Worm (Caenorhabditis elegans) whole organism, late embryonic: ENCODE results near the gene exos-9.

Experiments used
- F13H6.1 ChIP-seq: sonication (generic microtip); optimal IDR thresholded peaks from 2 replicates; lab custom pipeline; 2016; ENCODE audit warnings: missing genetic modification characterization, missing compliant biosample characterization
- T23F11.4 ChIP-seq: fragments of 200-800 bp; sonication (Bioruptor generic); optimal IDR thresholded peaks from 2 replicates; lab custom pipeline; 2018; ENCODE audit warnings: mild to moderate bottlenecking, missing genetic modification characterization, missing compliant biosample characterization
- ama-1 ChIP-seq: fragments of 150-350 bp; optimal IDR thresholded peaks from 2 replicates; lab custom pipeline; 2014
- ceh-18 ChIP-seq: sonication (generic microtip); optimal IDR thresholded peaks from 2 replicates; lab custom pipeline; 2016; ENCODE audit warnings: missing genetic modification characterization, missing compliant biosample characterization
- ceh-19 ChIP-seq: fragments of 200-800 bp; sonication (Bioruptor generic); optimal IDR thresholded peaks from 2 replicates; lab custom pipeline; 2018; ENCODE audit warnings: mild to moderate bottlenecking, missing genetic modification characterization, missing compliant biosample characterization
- ceh-22 ChIP-seq: sonication (generic microtip); optimal IDR thresholded peaks from 2 replicates; lab custom pipeline; 2017; ENCODE audit warnings: missing biosample characterization, missing genetic modification characterization
- ceh-30 ChIP-seq: fragments of 150-350 bp; optimal IDR thresholded peaks from 2 replicates; lab custom pipeline; 2014; ENCODE audit warnings: missing biosample characterization, missing genetic modification characterization
- ceh-31 ChIP-seq: sonication (generic microtip); optimal IDR thresholded peaks from 2 replicates; lab custom pipeline; 2016; ENCODE audit warnings: missing genetic modification characterization, missing compliant biosample characterization
- ceh-45 ChIP-seq: fragments of 200-800 bp; sonication (Bioruptor generic); IDR thresholded peaks from 2 replicates; pipeline ENCODE4 v1.3.6; 2022; ENCODE audit warnings: missing genetic modification reagents, missing genetic modification characterization, missing compliant biosample characterization
- ceh-6 ChIP-seq: fragments of 200-800 bp; sonication (Bioruptor generic); optimal IDR thresholded peaks from 2 replicates; lab custom pipeline; 2018; ENCODE audit warnings: mild to moderate bottlenecking, missing genetic modification characterization, missing compliant biosample characterization
- ceh-9 ChIP-seq: sonication (generic microtip); optimal IDR thresholded peaks from 2 replicates; lab custom pipeline; 2016; ENCODE audit warnings: mild to moderate bottlenecking, missing genetic modification characterization, inconsistent platforms, missing compliant biosample characterization
- dmd-4 ChIP-seq: sonication (generic microtip); optimal IDR thresholded peaks from 2 replicates; lab custom pipeline; 2016; ENCODE audit warnings: borderline replicate concordance, missing genetic modification characterization, missing compliant biosample characterization
- dve-1 ChIP-seq: sonication (generic microtip); optimal IDR thresholded peaks from 2 replicates; lab custom pipeline; 2017; ENCODE audit warnings: antibody characterized with exemption, mild to moderate bottlenecking, missing genetic modification characterization, missing compliant biosample characterization
- elt-2 ChIP-seq: sonication (generic microtip); optimal IDR thresholded peaks from 2 replicates; lab custom pipeline; 2016; ENCODE audit warnings: missing genetic modification reagents, missing genetic modification characterization, missing compliant biosample characterization
- elt-4 ChIP-seq: sonication (generic microtip); optimal IDR thresholded peaks from 2 replicates; lab custom pipeline; 2016; ENCODE audit warnings: missing genetic modification characterization, missing compliant biosample characterization
- fax-1 ChIP-seq: sonication (generic microtip); optimal IDR thresholded peaks from 2 replicates; lab custom pipeline; 2016; ENCODE audit warnings: missing genotype, missing genetic modification characterization, missing compliant biosample characterization
- fkh-10 ChIP-seq: fragments of 150-350 bp; optimal IDR thresholded peaks from 2 replicates; lab custom pipeline; 2014; ENCODE audit warnings: missing biosample characterization, missing genetic modification reagents, missing genetic modification characterization
- fkh-6 ChIP-seq: sonication (generic microtip); optimal IDR thresholded peaks from 2 replicates; lab custom pipeline; 2016; ENCODE audit warnings: missing genetic modification characterization, missing compliant biosample characterization
- hlh-13 ChIP-seq: fragments of 200-800 bp; sonication (Bioruptor generic); optimal IDR thresholded peaks from 2 replicates; lab custom pipeline; 2018; ENCODE audit warnings: mild to moderate bottlenecking, missing genetic modification characterization, missing compliant biosample characterization
- madf-2 ChIP-seq: sonication (generic microtip); optimal IDR thresholded peaks from 2 replicates; lab custom pipeline; 2017; ENCODE audit warnings: missing genetic modification characterization, missing compliant biosample characterization
- mec-3 ChIP-seq: sonication (generic microtip); optimal IDR thresholded peaks from 2 replicates; lab custom pipeline; 2016; ENCODE audit warnings: borderline replicate concordance, missing genetic modification characterization, missing compliant biosample characterization
- nfya-1 ChIP-seq: sonication (generic microtip); optimal IDR thresholded peaks from 2 replicates; lab custom pipeline; 2017; ENCODE audit warnings: missing genetic modification characterization, mild to moderate bottlenecking, missing compliant biosample characterization, antibody characterized with exemption, moderate library complexity
- nhr-11 ChIP-seq: fragments of 150-350 bp; optimal IDR thresholded peaks from 2 replicates; lab custom pipeline; 2014; ENCODE audit warnings: missing biosample characterization, missing genetic modification characterization
- pat-9 ChIP-seq: fragments of 200-800 bp; sonication (Bioruptor generic); optimal IDR thresholded peaks from 2 replicates; lab custom pipeline; 2018; ENCODE audit warnings: mild to moderate bottlenecking, missing genetic modification characterization, moderate library complexity, missing compliant biosample characterization
- pax-1 ChIP-seq: fragments of 150-350 bp; optimal IDR thresholded peaks from 2 replicates; lab custom pipeline; 2014; ENCODE audit warnings: missing biosample characterization, missing genetic modification characterization
- ref-2 ChIP-seq: sonication (generic microtip); optimal IDR thresholded peaks from 2 replicates; lab custom pipeline; 2016; ENCODE audit warnings: missing genetic modification characterization, missing compliant biosample characterization
- rnt-1 ChIP-seq: sonication (generic microtip); optimal IDR thresholded peaks from 2 replicates; lab custom pipeline; 2016; ENCODE audit warnings: missing genetic modification characterization, missing compliant biosample characterization
- sox-4 ChIP-seq: sonication (generic microtip); optimal IDR thresholded peaks from 2 replicates; lab custom pipeline; 2017; ENCODE audit warnings: mild to moderate bottlenecking, missing genetic modification characterization, inconsistent platforms, missing compliant biosample characterization
- syd-9 ChIP-seq: sonication (generic microtip); optimal IDR thresholded peaks from 2 replicates; lab custom pipeline; 2016; ENCODE audit warnings: mild to moderate bottlenecking, missing genetic modification characterization, moderate library complexity, missing compliant biosample characterization
- tbx-2 ChIP-seq: sonication (generic microtip); optimal IDR thresholded peaks from 2 replicates; lab custom pipeline; 2016; ENCODE audit warnings: missing genetic modification characterization, missing compliant biosample characterization
- tbx-7 ChIP-seq: sonication (generic microtip); optimal IDR thresholded peaks from 2 replicates; lab custom pipeline; 2016; ENCODE audit warnings: missing genotype, missing genetic modification characterization, missing compliant biosample characterization
- ttx-3 ChIP-seq: sonication (generic microtip); optimal IDR thresholded peaks from 2 replicates; lab custom pipeline; 2016; ENCODE audit warnings: missing genetic modification reagents, missing genetic modification characterization, missing compliant biosample characterization
- unc-3 ChIP-seq, 2 experiments: fragments of 200-800 bp in 1 of 2; sonication (Bioruptor generic) in 1 of 2; sonication (generic microtip) in 1 of 2; conservative IDR thresholded peaks in 1 of 2; optimal IDR thresholded peaks in 1 of 2; 2 replicates each; pipeline versions ENCODE4 v1.3.6 to Lab custom; 2016 to 2022; ENCODE audit warnings: missing compliant biosample characterization in 2 of 2, missing genetic modification characterization in 2 of 2, missing genetic modification reagents in 1 of 2
- unc-42 ChIP-seq: sonication (generic microtip); optimal IDR thresholded peaks from 2 replicates; lab custom pipeline; 2016; ENCODE audit warnings: missing genotype, missing genetic modification characterization, missing compliant biosample characterization
- unc-55 ChIP-seq: sonication (generic microtip); optimal IDR thresholded peaks from 2 replicates; lab custom pipeline; 2017; ENCODE audit warnings: missing biosample characterization, missing genetic modification reagents, missing genetic modification characterization
- ztf-16 ChIP-seq: sonication (generic microtip); optimal IDR thresholded peaks from 2 replicates; lab custom pipeline; 2017; ENCODE audit warnings: missing genetic modification characterization, missing compliant biosample characterization

The exos-9 gene

DNA sequence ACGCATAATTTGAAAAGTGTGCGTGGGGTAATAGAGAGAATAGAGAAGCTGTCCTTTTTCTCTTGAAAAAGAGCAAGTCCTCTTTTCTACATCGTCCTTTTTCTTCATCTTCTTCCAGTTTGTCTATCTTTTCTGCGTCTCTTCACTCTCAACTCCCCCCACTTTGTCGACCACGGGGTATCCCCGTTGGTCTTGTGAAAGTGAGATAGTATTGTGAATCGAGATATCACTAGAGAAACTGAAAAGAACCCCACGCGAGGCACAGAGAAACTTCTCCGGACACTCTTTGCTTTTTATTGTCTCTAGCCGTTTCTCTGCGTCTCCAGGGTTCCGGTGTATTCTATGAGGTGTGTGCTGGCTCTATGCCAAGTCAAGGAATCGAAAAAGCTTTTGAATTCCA, 42.2 kb downstream of the exos-9 start (continued):
- TF ChIP-seq pat-9 (tag; lab: Kevin White, UChicago) (peak; percentile 34), T23F11.4 (GFP tag; lab: Kevin White, UChicago) (no peak), nfya-1 (tag; lab: Kevin White, UChicago) (peak; percentile 93), dmd-4 (tag; lab: Kevin White, UChicago) (peak; percentile 35), ceh-45 (no peak), unc-3 (GFP tag; conservative IDR thresholded peaks at IDR 0.05; lab: Robert Waterston, UW) (no peak), unc-3 (tag; optimal IDR thresholded peaks at IDR 0.05; lab: Kevin White, UChicago) (peak; percentile 45), F13H6.1 (tag; lab: Kevin White, UChicago) (peak; percentile 16), ref-2 (tag; lab: Kevin White, UChicago) (peak; percentile 74), elt-2 (tag; lab: Kevin White, UChicago) (no peak), rnt-1 (peak; percentile 80)

DNA sequence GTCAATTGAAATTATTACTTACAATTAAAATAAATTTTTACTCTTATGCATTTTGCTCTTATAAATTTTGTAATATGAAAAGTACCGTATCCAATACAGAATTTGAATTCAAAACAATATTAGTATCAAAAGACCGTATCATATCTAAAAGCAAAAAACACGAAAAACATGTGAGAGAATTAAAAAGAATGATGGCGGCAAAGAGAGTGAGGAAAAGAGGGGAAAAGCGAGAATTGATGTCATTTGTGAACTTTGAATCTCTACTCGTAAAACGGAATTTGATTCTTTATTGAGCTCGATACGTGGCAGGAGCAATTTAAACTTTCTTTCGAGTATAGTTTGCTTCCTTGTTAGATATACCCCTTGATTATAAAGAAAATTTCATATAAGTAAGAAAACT, 43.3 kb downstream of the exos-9 start:
- TF ChIP-seq T23F11.4 (GFP tag; lab: Kevin White, UChicago): no peak
- TF ChIP-seq, all 69 proteins: peak for 0

DNA sequence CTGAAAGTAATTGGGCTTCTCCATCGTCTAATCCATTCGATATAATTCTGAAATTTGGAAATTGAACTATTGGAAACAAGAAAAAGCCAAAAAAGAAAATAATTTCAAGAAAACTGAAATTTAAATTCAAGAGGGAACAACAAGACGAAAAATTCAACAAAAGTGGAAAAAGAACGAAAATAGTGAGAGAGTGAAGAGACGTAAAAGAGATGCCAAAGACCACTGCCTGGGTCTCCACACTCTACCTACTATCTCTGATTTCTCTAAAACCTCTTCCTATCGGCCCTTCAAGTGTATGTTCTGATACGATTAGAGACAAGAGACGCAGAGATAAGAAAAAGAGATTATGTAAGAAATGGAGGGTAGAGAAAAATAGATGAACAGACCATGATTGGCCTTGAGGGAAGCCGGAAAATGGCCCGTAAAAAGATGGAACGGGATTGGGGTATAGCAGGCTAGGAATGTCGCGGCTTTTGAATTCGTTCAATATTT, 44.1 kb downstream of the exos-9 start, which contains the start of gene ogt-1:
Gene ogt-1 (minus strand): TSS at position 51 of the 492 bp plus-strand sequence.
- TF ChIP-seq ceh-19 (GFP tag; lab: Kevin White, UChicago) (no peak), syd-9 (tag; lab: Kevin White, UChicago) (no peak), dmd-4 (tag; lab: Kevin White, UChicago) (no peak), ceh-22 (tag; lab: Kevin White, UChicago) (no peak), fax-1 (no peak), ceh-31 (tag; lab: Kevin White, UChicago) (peak; percentile 68), ztf-16 (tag; lab: Kevin White, UChicago) (no peak), ttx-3 (tag; lab: Kevin White, UChicago) (no peak), sox-4 (tag; lab: Kevin White, UChicago) (no peak), nfya-1 (tag; lab: Kevin White, UChicago) (peak; percentile 93), ceh-45 (no peak), unc-42 (tag; lab: Kevin White, UChicago) (peak; percentile 66), ceh-30 (tag; lab: Kevin White, UChicago) (no peak), ama-1 (lab: Kevin White, UChicago) (no peak), hlh-13 (GFP tag; lab: Kevin White, UChicago) (no peak), nhr-11 (no peak), pax-1 (tag; lab: Kevin White, UChicago) (peak; percentile 79), dve-1 (tag; lab: Kevin White, UChicago) (peak; percentile 12), elt-4 (tag; lab: Kevin White, UChicago) (no peak), fkh-10 (GFP tag; lab: Kevin White, UChicago) (no peak), ceh-9 (tag; lab: Kevin White, UChicago) (no peak), rnt-1 (peak; percentile 14), fkh-6 (tag; lab: Kevin White, UChicago) (no peak), ceh-6 (GFP tag; lab: Kevin White, UChicago) (no peak), ceh-18 (tag; lab: Kevin White, UChicago) (peak; percentile 9), unc-55 (GFP tag; lab: Kevin White, UChicago) (peak; percentile 78), madf-2 (tag; lab: Kevin White, UChicago) (no peak), tbx-2 (tag; lab: Kevin White, UChicago) (peak; percentile 4)

DNA sequence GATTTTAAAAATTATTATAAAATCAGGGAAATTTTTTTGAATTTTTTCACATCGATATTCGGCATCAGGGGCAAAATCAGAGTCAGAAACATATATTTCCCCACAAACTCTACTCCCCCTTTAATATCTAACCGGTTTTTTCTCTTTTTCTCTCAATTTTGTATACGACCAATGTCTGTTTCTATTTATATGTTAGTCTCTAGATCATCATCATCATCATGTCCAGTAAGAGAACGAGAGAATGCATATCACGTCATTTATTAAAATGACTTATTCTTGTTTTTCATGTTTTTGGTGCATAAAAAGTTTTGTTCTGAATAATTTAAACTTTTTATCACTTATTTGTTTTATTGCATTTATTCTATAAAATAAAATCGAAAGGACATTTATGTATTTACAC, 45.3 kb downstream of the exos-9 start:
- no peak for TF ChIP-seq rnt-1
- TF ChIP-seq ceh-22 (tag; lab: Kevin White, UChicago): no peak
- no peak for TF ChIP-seq ceh-6 (GFP tag; lab: Kevin White, UChicago)
- no peak for TF ChIP-seq mec-3 (tag; lab: Kevin White, UChicago)
- TF ChIP-seq dmd-4 (tag; lab: Kevin White, UChicago): no peak
- no peak for TF ChIP-seq nhr-11
- no peak for TF ChIP-seq ceh-9 (tag; lab: Kevin White, UChicago)
- TF ChIP-seq tbx-7 (tag; lab: Kevin White, UChicago): no peak
- no peak for TF ChIP-seq tbx-2 (tag; lab: Kevin White, UChicago)
- no peak for TF ChIP-seq ceh-45
